Worm (Caenorhabditis elegans) whole organism, early embryonic: ENCODE results near the gene Y55F3BL.6.

ENCODE experiments used
- ama-1 ChIP-seq: fragments of 150-350 bp; optimal IDR thresholded peaks from 2 replicates; lab custom pipeline; 2014
- scrt-1 ChIP-seq: fragments of 200-800 bp; sonication (Bioruptor generic); IDR thresholded peaks from 2 replicates; pipeline ENCODE4 v1.3.6; 2022; ENCODE audit warnings: missing genetic modification characterization, missing compliant biosample characterization

DNA sequence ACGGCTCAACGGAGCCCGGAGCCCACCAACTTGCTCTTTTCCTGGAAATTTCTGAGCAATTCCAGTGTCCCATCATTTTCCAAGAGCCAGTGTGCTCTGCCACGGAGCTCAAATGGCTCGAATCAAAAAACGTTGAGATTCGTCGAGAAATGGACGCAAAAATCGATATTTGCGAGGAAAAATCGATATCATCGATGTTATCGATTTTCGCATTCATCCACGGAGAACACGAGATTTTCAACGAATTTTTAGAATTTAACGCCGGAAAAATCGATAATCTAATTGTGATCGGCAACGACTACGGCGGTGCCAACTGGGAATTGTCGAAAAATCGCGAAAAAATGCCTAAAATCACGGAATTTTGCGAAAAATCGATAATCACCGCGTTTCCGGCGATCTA lies 1.2 kb downstream of the Y55F3BL.6 start:
- TF ChIP-seq ama-1 (lab: Kevin White, UChicago) (no peak), scrt-1 (GFP tag; lab: Robert Waterston, UW) (no peak)
